Worm (Caenorhabditis elegans): ENCODE measurements around the gene kup-1.

DNA sequence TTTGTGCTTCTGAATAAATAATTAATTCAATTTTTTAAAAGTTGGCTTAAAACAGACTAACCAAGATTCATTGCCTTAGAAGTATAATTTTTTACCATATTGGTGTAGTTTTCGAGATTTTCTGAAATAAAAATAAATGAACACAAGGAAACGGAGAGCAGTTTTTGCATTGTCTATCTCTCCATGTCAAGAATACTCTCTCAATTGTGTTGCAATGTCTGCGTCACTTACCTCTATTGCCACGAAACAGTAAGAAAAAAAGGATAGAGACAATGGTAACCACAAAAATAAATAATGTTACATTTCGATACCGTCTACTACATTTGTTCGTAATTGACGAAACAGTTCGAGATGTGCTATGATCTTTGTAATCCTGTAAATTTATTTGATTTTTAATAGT, 42.3 kb upstream of the kup-1 start, which contains the start of gene R07B7.10:
- TF ChIP-seq dao-5 (tag; optimal IDR thresholded peaks at IDR 0.05) = no peak
- no peak for TF ChIP-seq him-1 (tag; optimal IDR thresholded peaks at IDR 0.05)

Measured in whole organism, L4/young adult.